Worm (Caenorhabditis elegans) whole organism, mixed stage, embryonic: ENCODE data around the gene F19F10.11.

Experiments used
- mls-2 ChIP-seq: sonication (generic microtip); optimal IDR thresholded peaks from 2 replicates; lab custom pipeline; 2016; ENCODE audit warnings: mild to moderate bottlenecking, missing genetic modification characterization, moderate library complexity, missing compliant biosample characterization
- snpc-4 ChIP-seq: fragments of 150-350 bp; optimal IDR thresholded peaks from 2 replicates; lab custom pipeline; 2014; ENCODE audit warnings: missing biosample characterization, missing genetic modification characterization
- sptf-1 ChIP-seq: sonication (generic microtip); optimal IDR thresholded peaks from 2 replicates; lab custom pipeline; 2017; ENCODE audit warnings: mild to moderate bottlenecking, missing genetic modification characterization, moderate library complexity, missing compliant biosample characterization

DNA sequence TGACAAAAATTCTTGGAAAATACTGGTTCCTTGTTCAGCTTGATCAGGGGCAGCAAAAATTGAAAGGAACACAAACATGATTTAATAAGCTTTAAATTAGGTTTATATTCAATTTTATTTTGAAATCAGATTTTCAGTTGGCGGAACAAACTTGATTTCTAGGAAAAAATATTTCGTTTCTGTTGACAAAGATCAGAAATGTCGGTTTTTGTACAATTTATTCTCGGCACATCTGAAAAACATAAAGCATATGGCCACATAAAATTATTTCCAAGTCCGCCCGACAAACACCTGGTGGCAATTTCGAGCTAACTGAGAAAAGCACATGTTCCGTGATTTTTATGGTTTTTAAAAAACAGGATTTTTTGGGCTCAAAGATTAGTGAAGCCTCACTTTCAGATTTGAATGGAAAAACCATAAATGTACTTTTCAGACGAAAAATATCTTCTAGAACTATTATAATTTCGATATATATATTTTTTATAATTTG lies 33.6 kb downstream of the F19F10.11 start, which contains the start of gene ttr-10:
- TF ChIP-seq sptf-1 (no peak), snpc-4 (tag; lab: Kevin White, UChicago) (no peak), mls-2 (tag; lab: Kevin White, UChicago) (no peak)
